Worm (Caenorhabditis elegans): ENCODE results near the gene srw-100.

ce11 chrV:1716892-1717291 lies 5.9 kb downstream of the srw-100 start, which contains the start of gene srw-103:
- TF ChIP-seq dao-5 (tag; optimal IDR thresholded peaks at IDR 0.05), result no peak
- no peak for TF ChIP-seq W03F9.2 (tag; optimal IDR thresholded peaks at IDR 0.05)
- no peak for TF ChIP-seq him-1 (tag; optimal IDR thresholded peaks at IDR 0.05)

Measured in whole organism, L4/young adult.